Worm (Caenorhabditis elegans) whole organism, L3 larva: Measurements from ENCODE around the gene irg-5.
A peak's percentile ranks its signal among the peaks of the same experiment; 100 is the strongest.

Experiments
- ZK546.5 ChIP-seq: sonication (generic microtip); optimal IDR thresholded peaks from 2 replicates; lab custom pipeline; 2017; ENCODE audit warnings: missing biosample characterization, missing genetic modification characterization
- aly-2 ChIP-seq: fragments of 150-350 bp; optimal IDR thresholded peaks from 2 replicates; lab custom pipeline; 2014; ENCODE audit warnings: missing biosample characterization, missing genetic modification characterization
- ceh-28 ChIP-seq: fragments of 150-350 bp; optimal IDR thresholded peaks from 2 replicates; lab custom pipeline; 2014; ENCODE audit warnings: missing biosample characterization, missing genetic modification reagents, missing genetic modification characterization
- daf-12 ChIP-seq: fragments of 150-350 bp; optimal IDR thresholded peaks from 2 replicates; lab custom pipeline; 2014; ENCODE audit warnings: missing biosample characterization, missing genetic modification reagents, missing genetic modification characterization
- egl-27 ChIP-seq: sonication (generic microtip); optimal IDR thresholded peaks from 4 replicates; lab custom pipeline; 2017; ENCODE audit warnings: missing biosample characterization, missing genetic modification reagents, missing genetic modification characterization
- egl-5 ChIP-seq: fragments of 150-350 bp; optimal IDR thresholded peaks from 2 replicates; lab custom pipeline; 2017; ENCODE audit warnings: missing biosample characterization, missing genetic modification reagents, missing genetic modification characterization, inconsistent platforms
- elt-1 ChIP-seq: fragments of 150-350 bp; optimal IDR thresholded peaks from 2 replicates; lab custom pipeline; 2014; ENCODE audit warnings: missing biosample characterization, missing genetic modification characterization
- elt-2 ChIP-seq: sonication (generic microtip); optimal IDR thresholded peaks from 2 replicates; lab custom pipeline; 2016; ENCODE audit warnings: missing genetic modification reagents, mild to moderate bottlenecking, missing genetic modification characterization, missing compliant biosample characterization
- eor-1 ChIP-seq, 2 experiments: fragments of 150-350 bp; optimal IDR thresholded peaks; 2 replicates each; lab custom pipeline; 2014 to 2018; ENCODE audit warnings: missing biosample characterization in 2 of 2, missing genetic modification characterization in 2 of 2
- fkh-10 ChIP-seq: sonication (generic microtip); optimal IDR thresholded peaks from 2 replicates; lab custom pipeline; 2017; ENCODE audit warnings: missing biosample characterization, missing genetic modification reagents, missing genetic modification characterization
- fkh-2 ChIP-seq: fragments of 150-350 bp; optimal IDR thresholded peaks from 2 replicates; lab custom pipeline; 2014; ENCODE audit warnings: missing biosample characterization, missing genetic modification reagents, missing genetic modification characterization
- fos-1 ChIP-seq: fragments of 150-350 bp; optimal IDR thresholded peaks from 2 replicates; lab custom pipeline; 2014; ENCODE audit warnings: missing biosample characterization, missing genetic modification characterization
- hmg-11 ChIP-seq: sonication (generic microtip); optimal IDR thresholded peaks from 2 replicates; lab custom pipeline; 2016; ENCODE audit warnings: missing genetic modification characterization, missing compliant biosample characterization
- jun-1 ChIP-seq: fragments of 150-350 bp; optimal IDR thresholded peaks from 2 replicates; lab custom pipeline; 2014; ENCODE audit warnings: missing biosample characterization, missing genetic modification reagents, missing genetic modification characterization
- lin-39 ChIP-seq: fragments of 150-350 bp; optimal IDR thresholded peaks from 2 replicates; lab custom pipeline; 2018; ENCODE audit warnings: missing biosample characterization, missing genetic modification reagents, missing genetic modification characterization
- mdl-1 ChIP-seq: fragments of 150-350 bp; optimal IDR thresholded peaks from 2 replicates; lab custom pipeline; 2014; ENCODE audit warnings: missing biosample characterization, missing genetic modification characterization
- mml-1 ChIP-seq: fragments of 150-350 bp; sonication (generic microtip); optimal IDR thresholded peaks from 3 replicates; lab custom pipeline; 2014; ENCODE audit warnings: missing biosample characterization, missing genetic modification characterization
- nhr-11 ChIP-seq: fragments of 150-350 bp; optimal IDR thresholded peaks from 2 replicates; lab custom pipeline; 2014; ENCODE audit warnings: missing biosample characterization, missing genetic modification characterization
- nhr-12 ChIP-seq: fragments of 150-350 bp; optimal IDR thresholded peaks from 2 replicates; lab custom pipeline; 2014; ENCODE audit warnings: missing biosample characterization, missing genetic modification characterization
- nhr-23 ChIP-seq: fragments of 150-350 bp; optimal IDR thresholded peaks from 2 replicates; lab custom pipeline; 2014; ENCODE audit warnings: missing biosample characterization, missing genetic modification reagents, missing genetic modification characterization
- nhr-237 ChIP-seq: fragments of 150-350 bp; optimal IDR thresholded peaks from 2 replicates; lab custom pipeline; 2014; ENCODE audit warnings: missing biosample characterization, missing genetic modification characterization
- nhr-25 ChIP-seq: sonication (generic microtip); optimal IDR thresholded peaks from 2 replicates; lab custom pipeline; 2017; ENCODE audit warnings: missing biosample characterization, missing genetic modification characterization
- nhr-28 ChIP-seq: fragments of 150-350 bp; optimal IDR thresholded peaks from 2 replicates; lab custom pipeline; 2014; ENCODE audit warnings: missing biosample characterization, missing genetic modification characterization
- nhr-43 ChIP-seq: sonication (generic microtip); optimal IDR thresholded peaks from 2 replicates; lab custom pipeline; 2016; ENCODE audit warnings: mild to moderate bottlenecking, missing genetic modification characterization, missing compliant biosample characterization; ENCODE audit not compliant: poor library complexity, severe bottlenecking
- nhr-67 ChIP-seq: fragments of 150-350 bp; optimal IDR thresholded peaks from 2 replicates; lab custom pipeline; 2014; ENCODE audit warnings: missing biosample characterization, missing genetic modification characterization
- nhr-76 ChIP-seq: fragments of 150-350 bp; sonication (generic microtip); optimal IDR thresholded peaks from 5 replicates; lab custom pipeline; 2014; ENCODE audit warnings: missing biosample characterization, missing genetic modification characterization
- nhr-77 ChIP-seq: fragments of 150-350 bp; optimal IDR thresholded peaks from 2 replicates; lab custom pipeline; 2014; ENCODE audit warnings: missing biosample characterization, missing genetic modification characterization
- pha-4 ChIP-seq: fragments of 150-350 bp; optimal IDR thresholded peaks from 2 replicates; lab custom pipeline; 2014; ENCODE audit warnings: missing biosample characterization, missing genetic modification reagents, missing genetic modification characterization
- pqm-1 ChIP-seq: fragments of 150-350 bp; optimal IDR thresholded peaks from 2 replicates; lab custom pipeline; 2017; ENCODE audit warnings: missing biosample characterization, missing genetic modification characterization, inconsistent platforms
- sea-2 ChIP-seq: fragments of 150-350 bp; sonication (generic microtip); optimal IDR thresholded peaks from 4 replicates; lab custom pipeline; 2014; ENCODE audit warnings: missing biosample characterization, missing genetic modification reagents, missing genetic modification characterization
- skn-1 ChIP-seq: fragments of 150-350 bp; optimal IDR thresholded peaks from 2 replicates; lab custom pipeline; 2014; ENCODE audit warnings: missing biosample characterization, missing genetic modification characterization
- snpc-4 ChIP-seq: fragments of 150-350 bp; optimal IDR thresholded peaks from 2 replicates; lab custom pipeline; 2014; ENCODE audit warnings: missing biosample characterization, missing genetic modification characterization
- tbx-2 ChIP-seq: sonication (generic microtip); optimal IDR thresholded peaks from 2 replicates; lab custom pipeline; 2016; ENCODE audit warnings: mild to moderate bottlenecking, missing genetic modification characterization, missing compliant biosample characterization
- unc-39 ChIP-seq: sonication (generic microtip); optimal IDR thresholded peaks from 4 replicates; lab custom pipeline; 2017; ENCODE audit warnings: missing biosample characterization, missing genetic modification characterization

The irg-5 gene

DNA sequence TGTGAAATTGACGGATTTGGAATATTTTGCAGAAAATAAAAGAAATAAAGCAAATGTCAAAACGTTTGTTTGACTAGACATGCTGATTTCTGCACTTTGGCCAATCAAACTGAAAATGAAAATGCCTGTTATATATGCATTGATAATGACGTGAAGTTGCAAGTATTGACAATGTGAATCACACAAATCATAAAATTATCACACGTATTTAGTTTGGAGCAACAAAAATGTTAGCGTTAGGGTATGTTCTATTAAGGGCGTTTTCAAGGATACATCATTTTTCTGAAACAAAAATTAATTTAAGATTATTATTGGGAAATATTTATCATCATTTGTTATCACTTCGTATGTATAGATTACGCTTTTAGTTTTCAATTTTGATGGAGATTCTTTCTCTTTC, 13.5 kb upstream of the irg-5 start, which contains the start of gene cld-9:
Gene cld-9 (minus strand): TSS at position 81 of the 400 bp plus-strand sequence.
- no peak for TF ChIP-seq sea-2 (GFP tag; lab: Kevin White, UChicago)
- TF ChIP-seq unc-39 = no peak
- TF ChIP-seq pqm-1 = peak; percentile 40
- TF ChIP-seq elt-2 (tag; lab: Kevin White, UChicago) = peak; percentile 71
- TF ChIP-seq nhr-11 = no peak

DNA sequence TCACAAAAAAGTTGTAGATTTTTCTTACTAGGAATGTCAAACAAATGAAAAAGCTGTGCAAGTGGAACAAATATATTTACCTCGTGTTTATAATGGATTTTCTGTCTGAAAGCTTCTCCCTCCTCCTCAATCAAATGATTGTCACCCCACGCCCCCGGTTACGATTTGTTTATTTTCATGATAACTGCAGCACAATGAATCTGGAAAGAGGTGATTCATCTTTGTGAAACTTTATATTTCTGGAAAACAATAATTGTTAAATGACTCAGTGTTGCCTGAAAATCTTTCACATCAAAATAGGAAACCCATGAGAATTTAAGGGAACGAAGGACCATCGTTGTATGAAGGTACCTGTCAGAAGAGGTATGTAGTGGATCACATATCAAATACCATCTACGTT, 10.4 kb upstream of the irg-5 start, which contains the start of gene F35E12.10:
Gene F35E12.10 (minus strand): TSS at position 101 of the 400 bp plus-strand sequence.
- no peak for TF ChIP-seq pqm-1
- no peak for TF ChIP-seq snpc-4 (tag; lab: Kevin White, UChicago)
- no peak for TF ChIP-seq eor-1 (tag; optimal IDR thresholded peaks at IDR 0.05; lab: Kevin White, UChicago)
- TF ChIP-seq fos-1 (tag; lab: Kevin White, UChicago) = no peak
- no peak for TF ChIP-seq elt-2 (tag; lab: Kevin White, UChicago)
- no peak for TF ChIP-seq pha-4 (tag; lab: Kevin White, UChicago)
- no peak for TF ChIP-seq mdl-1 (tag; lab: Kevin White, UChicago)
- TF ChIP-seq daf-12 (tag; lab: Kevin White, UChicago) = no peak
- TF ChIP-seq nhr-77 = no peak
- TF ChIP-seq tbx-2 (tag; lab: Kevin White, UChicago) = no peak
- TF ChIP-seq nhr-28 = no peak

DNA sequence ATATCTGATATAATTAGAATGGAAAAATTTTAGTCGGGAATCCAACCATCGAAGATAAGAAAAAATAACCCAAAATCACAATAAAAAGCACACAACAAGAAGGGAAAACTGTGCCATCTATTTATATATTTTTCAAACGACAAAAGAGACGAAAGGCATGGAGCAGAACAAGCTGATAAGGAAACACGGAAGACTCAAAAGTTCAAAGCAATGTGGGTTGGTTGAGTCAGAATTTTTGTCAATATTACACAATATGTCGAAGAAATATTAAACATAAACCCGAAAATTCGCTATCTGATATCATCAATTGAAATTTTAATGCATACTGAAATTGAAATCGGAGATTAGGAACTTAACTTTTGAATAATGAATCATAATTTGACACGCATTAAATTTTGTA, 6.6 kb upstream of the irg-5 start, which contains the start of gene F35E12.9:
Gene F35E12.9 (minus strand): TSS at position 227 of the 400 bp plus-strand sequence.
- TF ChIP-seq jun-1 (tag; lab: Kevin White, UChicago) (peak; percentile 49), nhr-25 (no peak), egl-27 (tag; lab: Kevin White, UChicago) (no peak), nhr-67 (no peak), pqm-1 (peak; percentile 94), ceh-28 (no peak), ZK546.5 (tag; lab: Kevin White, UChicago) (no peak), elt-2 (tag; lab: Kevin White, UChicago) (peak; percentile 95), nhr-77 (no peak), fkh-10 (GFP tag; lab: Kevin White, UChicago) (no peak), mml-1 (no peak), nhr-237 (tag; lab: Kevin White, UChicago) (no peak), nhr-11 (no peak), hmg-11 (tag; lab: Kevin White, UChicago) (no peak), nhr-76 (tag; lab: Kevin White, UChicago) (no peak), aly-2 (tag; lab: Kevin White, UChicago) (no peak), pha-4 (tag; lab: Kevin White, UChicago) (peak; percentile 61), nhr-12 (tag; lab: Kevin White, UChicago) (no peak)

DNA sequence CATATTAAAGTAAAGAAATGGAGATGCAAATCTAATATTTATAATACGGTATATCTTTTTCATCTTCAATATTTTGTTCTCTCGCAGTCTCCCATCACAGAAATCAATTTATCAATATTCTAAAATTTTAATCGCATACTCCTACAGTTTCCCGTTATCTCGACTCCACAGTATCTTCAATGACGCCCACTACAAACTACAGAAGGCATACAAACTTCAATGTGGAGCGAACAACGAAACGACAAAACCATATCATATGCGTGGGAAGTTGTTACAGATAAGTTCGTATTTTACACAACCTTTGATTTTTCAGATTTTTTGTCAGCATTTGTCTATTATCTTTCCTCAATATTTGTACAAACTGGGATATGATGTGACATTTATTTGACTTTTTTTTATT, 1.6 kb upstream of the irg-5 start:
- peak; percentile 80 for TF ChIP-seq pqm-1
- no peak for TF ChIP-seq nhr-23 (tag; lab: Kevin White, UChicago)
- no peak for TF ChIP-seq jun-1 (tag; lab: Kevin White, UChicago)
- TF ChIP-seq elt-2 (tag; lab: Kevin White, UChicago) = peak; percentile 86
- TF ChIP-seq nhr-67 = no peak
- TF ChIP-seq hmg-11 (tag; lab: Kevin White, UChicago) = no peak

DNA sequence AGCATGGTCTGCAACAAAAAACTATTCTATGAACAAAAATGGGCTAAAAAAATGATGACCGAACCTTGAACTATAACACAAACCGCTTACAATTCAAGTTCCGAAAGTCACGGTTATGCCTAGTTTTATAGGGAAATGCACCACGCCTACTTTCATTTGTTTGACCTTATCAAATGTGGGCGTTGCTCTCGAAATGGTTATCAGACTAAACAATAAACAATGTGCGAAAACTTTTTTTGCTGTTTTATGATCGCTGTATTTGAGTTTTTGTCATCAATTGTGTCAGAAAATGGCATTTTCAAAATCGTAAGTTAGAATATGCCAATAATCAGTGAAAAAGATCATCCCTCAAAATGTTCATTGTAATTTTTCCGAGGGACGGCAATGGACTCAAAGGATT, 2.1 kb downstream of the irg-5 start, which contains the start of gene F35E12.6:
Gene F35E12.6 (minus strand): TSS at position 101 of the 400 bp plus-strand sequence.
- TF ChIP-seq elt-2 (tag; lab: Kevin White, UChicago) = peak; percentile 36
- no peak for TF ChIP-seq lin-39 (tag; lab: Kevin White, UChicago)
- TF ChIP-seq, all 47 proteins: peak for 1

DNA sequence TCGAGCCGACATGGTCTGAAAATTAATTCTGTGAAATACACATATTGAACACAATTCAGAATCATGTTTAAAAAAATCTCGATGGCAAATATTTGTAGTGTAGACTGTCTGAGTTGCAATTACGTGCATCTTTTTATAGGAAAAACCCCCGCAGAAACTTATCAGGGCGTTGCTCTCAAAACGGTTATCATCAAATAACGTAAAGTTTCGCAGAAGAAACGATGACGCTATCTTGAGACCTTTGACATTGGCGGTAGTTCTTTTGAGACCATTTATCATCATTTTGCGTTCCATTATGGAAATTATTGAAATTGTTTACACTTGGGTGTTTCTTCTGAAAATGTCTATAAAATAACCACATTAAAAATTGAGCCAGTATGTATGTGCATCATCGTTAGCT, 7.5 kb downstream of the irg-5 start, which contains the start of gene dct-17:
Gene dct-17 (minus strand): TSS at position 23 of the 400 bp plus-strand sequence.
- no peak for TF ChIP-seq eor-1 (tag; optimal IDR thresholded peaks at IDR 0.05; lab: Kevin White, UChicago)
- no peak for TF ChIP-seq aly-2 (tag; lab: Kevin White, UChicago)
- TF ChIP-seq fkh-2 (tag; lab: Kevin White, UChicago) = no peak
- TF ChIP-seq pha-4 (tag; lab: Kevin White, UChicago) = no peak
- TF ChIP-seq elt-1 = no peak
- no peak for TF ChIP-seq egl-5 (tag; lab: Kevin White, UChicago)
- TF ChIP-seq nhr-43 (tag; lab: Kevin White, UChicago) = no peak
- TF ChIP-seq nhr-23 (tag; lab: Kevin White, UChicago) = no peak
- peak; percentile 58 for TF ChIP-seq elt-2 (tag; lab: Kevin White, UChicago)
- peak; percentile 35 for TF ChIP-seq pqm-1
- TF ChIP-seq skn-1 (tag; lab: Kevin White, UChicago) = no peak
- TF ChIP-seq egl-27 (tag; lab: Kevin White, UChicago) = no peak
- no peak for TF ChIP-seq jun-1 (tag; lab: Kevin White, UChicago)
